Worm (Caenorhabditis elegans) whole organism, L1 larva: ENCODE measurements around the gene btb-5.

Source experiments
- ama-1 ChIP-seq: fragments of 150-350 bp; optimal IDR thresholded peaks from 2 replicates; lab custom pipeline; 2014
- ceh-8 ChIP-seq: fragments of 200-800 bp; sonication (Bioruptor generic); optimal IDR thresholded peaks from 2 replicates; lab custom pipeline; 2018; ENCODE audit warnings: mild to moderate bottlenecking, missing genetic modification characterization, moderate library complexity, missing compliant biosample characterization
- ceh-82 ChIP-seq, 3 experiments: fragments of 150-350 bp in 1 of 3; sonication (generic microtip) in 2 of 3; optimal IDR thresholded peaks; 2 replicates each; lab custom pipeline; 2014 to 2017; ENCODE audit warnings: missing biosample characterization in 3 of 3, missing genetic modification characterization in 3 of 3
- dsc-1 ChIP-seq: sonication (generic microtip); optimal IDR thresholded peaks from 2 replicates; lab custom pipeline; 2016; ENCODE audit warnings: mild to moderate bottlenecking, missing genetic modification characterization, missing compliant biosample characterization
- egl-13 ChIP-seq: sonication (generic microtip); optimal IDR thresholded peaks from 2 replicates; lab custom pipeline; 2016; ENCODE audit warnings: missing genotype, missing genetic modification reagents, missing genetic modification characterization, missing compliant biosample characterization
- elt-2 ChIP-seq: sonication (generic microtip); optimal IDR thresholded peaks from 2 replicates; lab custom pipeline; 2016; ENCODE audit warnings: missing genetic modification characterization, mild to moderate bottlenecking, inconsistent platforms, missing compliant biosample characterization, missing genetic modification reagents
- fkh-10 ChIP-seq: sonication (generic microtip); optimal IDR thresholded peaks from 2 replicates; lab custom pipeline; 2017; ENCODE audit warnings: missing biosample characterization, missing genetic modification reagents, missing genetic modification characterization
- fkh-8 ChIP-seq: sonication (generic microtip); optimal IDR thresholded peaks from 2 replicates; lab custom pipeline; 2016; ENCODE audit warnings: mild to moderate bottlenecking, missing genetic modification characterization, missing compliant biosample characterization
- fos-1 ChIP-seq: fragments of 150-350 bp; optimal IDR thresholded peaks from 2 replicates; lab custom pipeline; 2014; ENCODE audit warnings: missing biosample characterization, missing genetic modification characterization
- hpl-2 ChIP-seq: fragments of 150-350 bp; optimal IDR thresholded peaks from 2 replicates; lab custom pipeline; 2014; ENCODE audit warnings: missing biosample characterization, missing genetic modification reagents, missing genetic modification characterization
- irx-1 ChIP-seq: sonication (generic microtip); optimal IDR thresholded peaks from 2 replicates; lab custom pipeline; 2016; ENCODE audit warnings: missing genetic modification characterization, missing compliant biosample characterization
- lin-13 ChIP-seq: fragments of 150-350 bp; optimal IDR thresholded peaks from 2 replicates; lab custom pipeline; 2014; ENCODE audit warnings: missing biosample characterization, missing genetic modification reagents, missing genetic modification characterization
- lin-14 ChIP-seq: fragments of 200-800 bp; sonication (Bioruptor generic); optimal IDR thresholded peaks from 2 replicates; lab custom pipeline; 2018; ENCODE audit warnings: mild to moderate bottlenecking, missing genetic modification characterization, moderate library complexity, missing compliant biosample characterization
- lin-35 ChIP-seq, 2 experiments: fragments of 150-350 bp; optimal IDR thresholded peaks; 2 replicates each; lab custom pipeline; 2014; ENCODE audit warnings: missing biosample characterization in 2 of 2, missing genetic modification characterization in 2 of 2, missing genetic modification reagents in 2 of 2
- lsy-2 ChIP-seq, 2 experiments: fragments of 150-350 bp; optimal IDR thresholded peaks; 2 replicates each; lab custom pipeline; 2014; ENCODE audit warnings: missing biosample characterization in 2 of 2, missing genetic modification characterization in 2 of 2
- mef-2 ChIP-seq: fragments of 150-350 bp; optimal IDR thresholded peaks from 2 replicates; lab custom pipeline; 2014; ENCODE audit warnings: missing biosample characterization, missing genetic modification characterization
- mep-1 ChIP-seq: fragments of 150-350 bp; optimal IDR thresholded peaks from 2 replicates; lab custom pipeline; 2014; ENCODE audit warnings: missing biosample characterization, missing genetic modification characterization
- nhr-20 ChIP-seq: sonication (generic microtip); optimal IDR thresholded peaks from 2 replicates; lab custom pipeline; 2016; ENCODE audit warnings: mild to moderate bottlenecking, missing genetic modification characterization, missing compliant biosample characterization
- nhr-47 ChIP-seq: sonication (generic microtip); optimal IDR thresholded peaks from 2 replicates; lab custom pipeline; 2016; ENCODE audit warnings: mild to moderate bottlenecking, missing genetic modification characterization, moderate library complexity, missing compliant biosample characterization
- nhr-71 ChIP-seq: sonication (generic microtip); optimal IDR thresholded peaks from 2 replicates; lab custom pipeline; 2016; ENCODE audit warnings: mild to moderate bottlenecking, missing genetic modification characterization, moderate library complexity, missing compliant biosample characterization
- nhr-77 ChIP-seq: fragments of 150-350 bp; optimal IDR thresholded peaks from 2 replicates; lab custom pipeline; 2014; ENCODE audit warnings: missing biosample characterization, missing genetic modification characterization
- nhr-85 ChIP-seq: sonication (generic microtip); peaks from one replicate; lab custom pipeline; 2016; ENCODE audit warnings: missing genetic modification characterization, inconsistent platforms, missing compliant biosample characterization
- pax-3 ChIP-seq: fragments of 200-800 bp; sonication (Bioruptor generic); optimal IDR thresholded peaks from 2 replicates; lab custom pipeline; 2018; ENCODE audit warnings: mild to moderate bottlenecking, missing genetic modification characterization, moderate library complexity, missing compliant biosample characterization
- pqm-1 ChIP-seq: sonication (generic microtip); optimal IDR thresholded peaks from 3 replicates; lab custom pipeline; 2017; ENCODE audit warnings: missing biosample characterization, missing genetic modification characterization
- rnt-1 ChIP-seq: sonication (generic microtip); optimal IDR thresholded peaks from 2 replicates; lab custom pipeline; 2016; ENCODE audit warnings: mild to moderate bottlenecking, missing genetic modification characterization, moderate library complexity, missing compliant biosample characterization
- skn-1 ChIP-seq: fragments of 150-350 bp; optimal IDR thresholded peaks from 2 replicates; lab custom pipeline; 2014; ENCODE audit warnings: missing biosample characterization, missing genetic modification characterization
- sox-4 ChIP-seq: sonication (generic microtip); optimal IDR thresholded peaks from 2 replicates; lab custom pipeline; 2016; ENCODE audit warnings: missing genetic modification characterization, missing compliant biosample characterization
- sup-37 ChIP-seq: fragments of 200-800 bp; sonication (Bioruptor generic); optimal IDR thresholded peaks from 2 replicates; lab custom pipeline; 2018; ENCODE audit warnings: mild to moderate bottlenecking, missing genetic modification characterization, missing compliant biosample characterization
- swsn-7 ChIP-seq: sonication (generic microtip); optimal IDR thresholded peaks from 2 replicates; lab custom pipeline; 2016; ENCODE audit warnings: missing genetic modification characterization, missing compliant biosample characterization
- unc-30 ChIP-seq: sonication (generic microtip); optimal IDR thresholded peaks from 2 replicates; lab custom pipeline; 2017; ENCODE audit warnings: missing biosample characterization, missing genetic modification characterization
- unc-86 ChIP-seq: sonication (generic microtip); optimal IDR thresholded peaks from 2 replicates; lab custom pipeline; 2016; ENCODE audit warnings: missing genetic modification characterization, missing compliant biosample characterization
- zag-1 ChIP-seq: fragments of 150-350 bp; optimal IDR thresholded peaks from 2 replicates; lab custom pipeline; 2014; ENCODE audit warnings: missing biosample characterization, missing genetic modification characterization
- ztf-11 ChIP-seq, 2 experiments: sonication (generic microtip); optimal IDR thresholded peaks; 2 replicates each; lab custom pipeline; 2016 to 2017; ENCODE audit warnings: missing genetic modification characterization in 2 of 2, missing biosample characterization in 1 of 2, missing compliant biosample characterization in 1 of 2

btb-5 gene

DNA sequence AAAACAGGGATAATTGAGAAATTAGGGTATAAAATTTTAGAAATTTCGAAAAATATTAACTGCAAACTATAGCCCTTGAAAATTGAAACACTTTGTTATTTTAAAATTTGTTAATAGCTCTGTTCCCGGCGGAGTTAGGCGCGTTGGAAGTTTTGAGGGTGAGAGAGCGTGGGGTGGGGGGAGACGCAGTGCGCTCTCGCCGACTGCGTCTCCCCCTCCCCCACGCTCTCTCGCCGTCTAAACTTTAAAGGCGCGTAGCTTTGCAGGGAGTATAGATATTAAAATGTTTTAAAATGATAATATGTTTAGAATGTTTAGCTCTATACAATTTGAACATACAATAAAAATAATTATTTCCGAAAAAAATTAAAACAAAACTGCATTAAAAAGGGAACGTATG, 27.7 kb downstream of the btb-5 start:
- TF ChIP-seq nhr-85 (tag; lab: Kevin White, UChicago) (peak; percentile 31), elt-2 (tag; lab: Kevin White, UChicago) (no peak), nhr-77 (tag; lab: Kevin White, UChicago) (no peak), mef-2 (tag; lab: Kevin White, UChicago) (no peak)

DNA sequence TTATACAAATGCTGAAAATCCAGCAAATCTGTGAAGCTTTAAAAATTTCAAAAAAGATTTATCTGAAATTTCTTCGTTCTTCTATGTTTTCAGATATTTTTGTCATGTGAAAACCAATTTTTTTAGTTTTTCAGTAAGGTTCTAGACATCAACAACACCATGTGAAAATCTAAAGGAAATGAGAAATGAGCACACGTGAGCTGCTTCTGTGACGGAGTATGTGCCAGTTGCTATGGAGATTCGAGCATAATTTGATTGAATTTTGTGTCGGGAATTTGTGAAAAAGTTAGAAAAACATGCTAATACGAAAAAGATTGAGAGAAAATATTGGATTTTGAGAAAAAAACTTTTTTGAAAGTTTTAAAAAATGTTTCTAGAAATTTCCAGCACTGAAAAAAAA, 29.3 kb downstream of the btb-5 start:
- peak; percentile 55 for TF ChIP-seq nhr-71 (tag; lab: Kevin White, UChicago)
- TF ChIP-seq nhr-77 (tag; lab: Kevin White, UChicago) = no peak
- no peak for TF ChIP-seq lin-35 (GFP tag; optimal IDR thresholded peaks at IDR 0.05; lab: Kevin White, UChicago)
- TF ChIP-seq lin-13 (GFP tag; lab: Kevin White, UChicago) = no peak
- no peak for TF ChIP-seq pqm-1
- TF ChIP-seq ceh-82 (tag; optimal IDR thresholded peaks at IDR 0.05; lab: Kevin White, UChicago) = no peak
- TF ChIP-seq pax-3 (tag; lab: Kevin White, UChicago) = no peak
- peak; percentile 43 for TF ChIP-seq nhr-47 (tag; lab: Kevin White, UChicago)
- peak; percentile 9 for TF ChIP-seq nhr-20 (tag; lab: Kevin White, UChicago)
- peak; percentile 10 for TF ChIP-seq ceh-8 (GFP tag; lab: Kevin White, UChicago)
- TF ChIP-seq ztf-11 (tag; optimal IDR thresholded peaks at IDR 0.05; lab: Kevin White, UChicago) = no peak
- TF ChIP-seq fkh-8 (tag; lab: Kevin White, UChicago) = peak; percentile 95
- no peak for TF ChIP-seq fos-1 (tag; lab: Kevin White, UChicago)
- TF ChIP-seq irx-1 = no peak
- TF ChIP-seq, all 84 proteins: peak for 5

ce11 chrIII:30399-30798, 30.5 kb downstream of the btb-5 start:
- TF ChIP-seq egl-13 (tag; lab: Kevin White, UChicago) = peak; percentile 58
- TF ChIP-seq mef-2 (tag; lab: Kevin White, UChicago) = no peak
- peak; percentile 38 for TF ChIP-seq swsn-7 (tag; lab: Kevin White, UChicago)
- peak; percentile 55 for TF ChIP-seq fkh-8 (tag; lab: Kevin White, UChicago)
- peak; percentile 71 for TF ChIP-seq unc-86 (tag; lab: Kevin White, UChicago)
- peak; percentile 12 for TF ChIP-seq nhr-85 (tag; lab: Kevin White, UChicago)
- TF ChIP-seq fkh-10 (GFP tag; lab: Kevin White, UChicago) = peak; percentile 69
- TF ChIP-seq mep-1 (tag; lab: Kevin White, UChicago) = peak; percentile 40
- peak; percentile 10 to 25 for TF ChIP-seq lsy-2 (tag; optimal IDR thresholded peaks at IDR 0.05; lab: Kevin White, UChicago)
- no peak for TF ChIP-seq irx-1
- no peak for TF ChIP-seq sup-37
- peak; percentile 65 for TF ChIP-seq nhr-47 (tag; lab: Kevin White, UChicago)
- no peak for TF ChIP-seq nhr-77 (tag; lab: Kevin White, UChicago)
- TF ChIP-seq sox-4 (tag; lab: Kevin White, UChicago) = peak; percentile 26
- TF ChIP-seq zag-1 (tag; lab: Kevin White, UChicago) = peak; percentile 43
- peak; percentile 76 for TF ChIP-seq lin-14 (GFP tag; lab: Kevin White, UChicago)
- peak; percentile 10 for TF ChIP-seq pax-3 (tag; lab: Kevin White, UChicago)
- peak; percentile 72 for TF ChIP-seq nhr-71 (tag; lab: Kevin White, UChicago)
- TF ChIP-seq dsc-1 = peak; percentile 7

DNA sequence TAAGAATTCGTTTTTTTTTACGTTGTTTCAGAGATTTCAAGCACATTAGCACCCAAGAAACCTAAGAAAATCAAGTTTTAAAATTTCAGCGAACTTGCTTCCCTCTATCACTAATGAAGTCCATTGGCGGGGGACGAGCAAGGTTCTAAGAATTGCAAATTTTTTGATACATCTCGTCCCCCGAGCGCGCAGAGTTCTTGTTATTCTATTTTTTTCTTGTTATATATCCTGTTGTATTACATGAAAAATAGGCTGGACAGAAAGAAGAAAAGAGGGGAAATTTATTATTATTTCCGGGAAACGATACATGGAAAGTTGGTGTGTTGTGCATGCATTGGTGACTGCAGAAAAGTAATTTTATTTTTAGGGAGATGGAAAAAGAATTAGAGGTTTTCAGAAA, 31.3 kb downstream of the btb-5 start:
- TF ChIP-seq fkh-8 (tag; lab: Kevin White, UChicago) (peak; percentile 65), mep-1 (tag; lab: Kevin White, UChicago) (peak; percentile 18), nhr-47 (tag; lab: Kevin White, UChicago) (peak; percentile 52), fkh-10 (GFP tag; lab: Kevin White, UChicago) (no peak), mef-2 (tag; lab: Kevin White, UChicago) (no peak), nhr-71 (tag; lab: Kevin White, UChicago) (peak; percentile 65), nhr-20 (tag; lab: Kevin White, UChicago) (no peak), sox-4 (tag; lab: Kevin White, UChicago) (peak; percentile 23), unc-30 (tag; lab: Kevin White, UChicago) (no peak), rnt-1 (tag; lab: Kevin White, UChicago) (no peak), unc-86 (tag; lab: Kevin White, UChicago) (peak; percentile 68), skn-1 (tag; lab: Kevin White, UChicago) (no peak), hpl-2 (GFP tag; lab: Kevin White, UChicago) (no peak), dsc-1 (peak; percentile 24), swsn-7 (tag; lab: Kevin White, UChicago) (peak; percentile 10), lin-14 (GFP tag; lab: Kevin White, UChicago) (peak; percentile 55), elt-2 (tag; lab: Kevin White, UChicago) (no peak), ama-1 (lab: Kevin White, UChicago) (no peak), egl-13 (tag; lab: Kevin White, UChicago) (peak; percentile 13), zag-1 (tag; lab: Kevin White, UChicago) (no peak)
